Fruit fly (Drosophila melanogaster) whole organism: ENCODE measurements around the gene lectin-24A.

Experiments
- CG8478 ChIP-seq: fragments of >200 bp; optimal IDR thresholded peaks from 2 replicates; lab custom pipeline; 2018; ENCODE audit warnings: inconsistent platforms
- Dll ChIP-seq: fragments of >200 bp; optimal IDR thresholded peaks from 2 replicates; lab custom pipeline; 2017
- EcR ChIP-seq, 2 experiments: fragments of >200 bp; optimal IDR thresholded peaks; 2 replicates each; lab custom pipeline; 2017; ENCODE audit warnings: missing biosample characterization in 2 of 2, missing genetic modification characterization in 2 of 2, missing genetic modification reagents in 2 of 2
- pan ChIP-seq: fragments of >200 bp; optimal IDR thresholded peaks from 2 replicates; lab custom pipeline; 2017
- psq ChIP-seq: fragments of >200 bp; optimal IDR thresholded peaks from 2 replicates; lab custom pipeline; 2017
- usp ChIP-seq: fragments of >200 bp; optimal IDR thresholded peaks from 2 replicates; lab custom pipeline; 2017; ENCODE audit warnings: missing biosample characterization, missing genetic modification characterization, mixed read lengths

dm6 chr2L:3668451-3668850 lies 49.1 kb downstream of the lectin-24A start, which contains the start of gene Sfp24Ba:
- TF ChIP-seq psq (lab: Kevin White, UChicago), result no peak
- no peak for TF ChIP-seq Dll (lab: Kevin White, UChicago)
- no peak for TF ChIP-seq EcR (GFP tag; optimal IDR thresholded peaks at IDR 0.05; lab: Kevin White, UChicago)
- TF ChIP-seq pan (lab: Kevin White, UChicago), result no peak
- TF ChIP-seq usp (GFP tag; lab: Kevin White, UChicago), result no peak
- TF ChIP-seq CG8478, result no peak
